Worm (Caenorhabditis elegans) whole organism, L4/young adult: ENCODE data around the gene epn-1.
A peak's percentile ranks its signal among the peaks of the same experiment; 100 is the strongest.

Experiments used
- W03F9.2 ChIP-seq: fragments of 150-350 bp; optimal IDR thresholded peaks from 2 replicates; lab custom pipeline; 2014; ENCODE audit warnings: missing biosample characterization, missing genetic modification characterization
- dao-5 ChIP-seq: sonication (generic microtip); optimal IDR thresholded peaks from 2 replicates; lab custom pipeline; 2016; ENCODE audit warnings: missing genotype, missing genetic modification characterization, moderate library complexity, missing compliant biosample characterization
- him-1 ChIP-seq: sonication (generic microtip); optimal IDR thresholded peaks from 2 replicates; lab custom pipeline; 2016; ENCODE audit warnings: missing genotype, missing genetic modification reagents, missing genetic modification characterization, missing compliant biosample characterization

The epn-1 gene

DNA sequence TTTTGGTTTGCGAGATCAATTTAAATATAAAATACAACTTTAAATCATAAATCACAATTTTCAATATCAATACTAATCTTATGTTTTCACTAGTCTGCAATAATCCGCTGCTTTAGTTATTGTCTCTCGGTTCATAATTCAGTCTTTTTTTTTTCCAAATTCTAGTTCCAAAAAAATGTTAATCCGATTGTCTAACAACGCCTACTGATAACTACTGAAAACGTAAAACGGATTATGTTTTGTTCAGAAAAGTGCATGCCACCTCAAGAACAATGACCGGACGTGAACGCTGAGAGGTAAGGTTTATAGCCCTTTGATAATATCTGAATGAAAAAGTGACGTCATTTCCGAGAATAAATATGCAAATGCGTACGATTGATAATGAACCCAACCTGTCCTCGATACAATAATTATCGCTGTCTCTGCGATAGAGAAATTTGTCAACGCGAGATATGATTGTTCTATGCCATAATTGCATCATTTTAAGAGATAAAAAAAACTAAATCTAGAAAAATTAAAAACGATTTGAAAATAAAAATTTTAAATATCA lies 25.0 kb downstream of the epn-1 start, which contains the start of gene sprr-2:
sprr-2 (plus strand) TSS at position 248 of the 550 bp plus-strand sequence.
- no peak for TF ChIP-seq dao-5
- no peak for TF ChIP-seq him-1 (tag; lab: Kevin White, UChicago)

DNA sequence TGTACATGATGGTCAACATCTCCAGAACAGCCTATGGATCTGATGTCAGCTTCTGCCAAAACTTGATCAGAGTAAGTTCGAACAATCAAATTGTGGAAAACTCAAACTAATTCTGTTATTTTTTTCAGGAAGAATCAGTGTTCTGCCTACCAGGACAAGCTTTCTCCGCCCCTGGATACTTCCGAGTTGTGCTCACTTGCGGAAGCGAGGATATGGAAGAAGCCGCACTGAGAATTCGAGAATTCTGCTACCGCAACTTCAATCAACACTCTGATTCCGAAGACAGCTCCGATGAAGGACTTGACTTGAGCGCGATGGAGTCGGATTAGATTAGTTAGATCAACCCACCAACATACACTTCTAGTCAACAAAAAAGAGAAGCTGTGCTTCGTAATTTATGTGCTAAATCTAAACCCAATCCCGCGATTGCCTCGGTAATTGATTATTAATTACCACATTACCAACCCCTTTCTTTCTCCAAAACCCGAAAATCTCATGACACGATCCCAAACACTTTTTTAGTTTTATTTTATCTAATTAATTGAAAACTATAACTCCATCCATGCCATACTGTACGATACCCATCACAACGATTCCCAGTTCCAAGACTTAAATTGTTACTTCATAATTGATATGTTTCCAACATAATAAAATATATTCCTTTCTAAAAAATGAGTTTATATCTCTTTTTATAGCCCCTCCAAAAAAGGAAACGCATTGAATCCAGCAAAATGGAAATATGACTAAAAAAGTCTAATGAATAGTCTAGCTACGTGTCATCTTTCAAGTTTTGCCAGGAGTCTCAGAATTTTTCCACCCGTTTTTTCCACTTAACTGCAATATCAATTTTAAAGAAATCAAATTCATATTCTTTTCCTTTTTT lies 25.8 kb downstream of the epn-1 start:
- no peak for TF ChIP-seq him-1 (tag; lab: Kevin White, UChicago)
- TF ChIP-seq dao-5 = no peak
- no peak for TF ChIP-seq W03F9.2

DNA sequence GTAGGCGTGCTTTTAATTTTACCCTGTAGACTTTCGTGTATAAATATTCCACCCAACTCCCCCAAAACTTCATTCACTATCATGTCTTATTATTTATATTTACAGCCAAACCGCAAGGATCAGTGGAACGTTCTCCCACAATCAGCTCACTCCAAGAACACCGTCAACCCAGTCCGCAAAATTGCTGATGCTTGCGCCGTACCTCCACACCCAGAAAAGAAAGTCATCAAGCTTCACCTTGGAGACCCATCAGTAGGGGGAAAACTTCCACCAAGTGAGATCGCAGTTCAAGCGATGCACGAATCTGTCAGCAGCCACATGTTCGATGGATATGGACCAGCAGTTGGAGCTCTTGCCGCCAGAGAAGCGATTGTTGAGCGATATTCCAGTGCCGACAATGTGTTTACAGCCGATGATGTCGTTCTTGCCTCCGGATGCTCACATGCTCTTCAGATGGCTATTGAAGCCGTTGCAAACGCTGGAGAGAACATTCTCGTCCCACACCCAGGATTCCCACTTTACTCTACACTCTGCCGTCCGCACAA lies 27.0 kb downstream of the epn-1 start:
- TF ChIP-seq dao-5 = no peak
- no peak for TF ChIP-seq W03F9.2
- no peak for TF ChIP-seq him-1 (tag; lab: Kevin White, UChicago)

DNA sequence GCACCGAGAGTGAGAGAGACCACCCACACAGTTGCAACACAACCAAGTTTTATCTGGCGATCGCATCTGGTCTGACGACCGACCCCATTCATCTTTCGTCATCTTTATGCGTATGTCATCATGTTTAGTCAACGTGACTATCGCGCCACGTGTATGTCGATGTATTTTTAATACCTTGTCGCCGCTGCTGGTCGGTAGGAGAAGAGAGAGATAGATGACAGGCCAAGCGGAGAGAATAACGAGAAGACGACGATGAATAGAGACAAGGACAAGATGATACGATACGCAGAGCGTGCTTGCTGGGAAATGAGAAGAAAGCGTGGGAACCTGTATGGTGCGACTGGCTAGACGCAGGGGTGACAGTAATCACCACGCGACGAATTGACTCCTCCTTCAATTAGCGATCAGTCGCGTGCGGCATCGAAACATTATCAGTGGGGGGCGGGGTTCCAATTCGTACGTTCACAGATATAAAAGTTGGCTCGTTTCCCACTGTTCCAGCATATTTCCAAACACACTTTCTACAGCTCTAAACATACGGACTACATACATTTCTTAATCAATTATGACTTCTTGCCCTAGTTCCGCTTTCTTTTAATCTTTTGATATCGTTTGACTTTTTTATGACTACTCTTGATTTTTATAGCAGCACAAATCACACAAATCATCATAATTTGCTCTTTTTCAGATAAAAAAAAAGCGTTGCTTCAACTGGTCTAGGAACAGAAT lies 27.8 kb downstream of the epn-1 start, which contains the start of gene tatn-1:
tatn-1 (plus strand) TSS at position 689 of the 729 bp plus-strand sequence.
- TF ChIP-seq W03F9.2 (peak; percentile 4), him-1 (tag; lab: Kevin White, UChicago) (no peak), dao-5 (peak; percentile 38)

DNA sequence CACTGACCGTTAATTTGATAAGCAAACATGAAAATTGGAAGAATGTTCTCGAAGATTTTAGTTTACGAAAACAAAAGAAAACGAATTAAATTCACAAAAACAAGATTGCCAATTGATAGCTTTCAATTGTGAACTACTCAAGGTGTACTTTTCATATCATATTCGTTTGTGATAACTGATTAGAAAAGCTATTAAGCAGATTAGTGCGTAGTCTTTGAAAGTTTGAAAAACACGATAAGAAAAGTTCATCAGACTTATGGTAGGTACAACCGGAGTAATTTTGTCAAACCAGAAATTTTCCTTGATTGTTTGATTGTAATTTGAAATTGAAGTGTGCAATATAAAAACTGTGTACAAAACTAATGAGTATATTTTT lies 30.8 kb downstream of the epn-1 start:
- TF ChIP-seq W03F9.2 (no peak), dao-5 (no peak), him-1 (tag; lab: Kevin White, UChicago) (no peak)

DNA sequence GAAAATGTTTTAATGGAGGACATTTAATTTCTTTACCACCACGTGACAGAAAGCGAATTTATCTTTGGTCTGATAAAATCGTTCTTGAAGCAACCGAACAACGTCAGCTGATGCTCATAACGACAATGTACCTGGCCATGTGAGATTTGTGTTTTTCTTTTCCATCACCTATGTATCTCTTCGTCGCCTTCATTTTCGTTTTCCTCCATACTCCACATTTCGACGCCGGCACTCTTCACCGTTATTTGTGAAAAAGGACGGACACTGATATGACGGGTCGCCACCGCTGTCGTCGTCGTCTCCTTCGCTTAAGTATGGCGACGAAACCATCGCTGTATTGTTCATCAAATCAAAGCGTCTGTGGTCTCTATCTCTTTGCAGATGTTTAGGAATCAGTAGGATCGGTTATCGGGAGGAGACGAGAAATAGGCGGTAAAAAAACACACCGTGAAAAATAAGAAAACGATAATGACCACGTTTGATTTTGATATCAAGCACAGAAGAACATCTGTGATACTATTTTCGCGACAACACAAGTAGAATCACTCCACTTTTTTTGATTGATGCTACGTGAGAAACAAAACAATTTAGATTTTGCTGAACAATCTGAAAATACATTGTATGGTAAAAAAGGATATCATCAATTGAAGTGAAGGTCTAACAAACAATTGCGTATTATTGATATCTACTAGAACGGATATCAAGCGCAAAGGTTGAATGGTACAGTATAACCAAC lies 31.3 kb downstream of the epn-1 start:
- TF ChIP-seq W03F9.2 = no peak
- no peak for TF ChIP-seq dao-5
- no peak for TF ChIP-seq him-1 (tag; lab: Kevin White, UChicago)

DNA sequence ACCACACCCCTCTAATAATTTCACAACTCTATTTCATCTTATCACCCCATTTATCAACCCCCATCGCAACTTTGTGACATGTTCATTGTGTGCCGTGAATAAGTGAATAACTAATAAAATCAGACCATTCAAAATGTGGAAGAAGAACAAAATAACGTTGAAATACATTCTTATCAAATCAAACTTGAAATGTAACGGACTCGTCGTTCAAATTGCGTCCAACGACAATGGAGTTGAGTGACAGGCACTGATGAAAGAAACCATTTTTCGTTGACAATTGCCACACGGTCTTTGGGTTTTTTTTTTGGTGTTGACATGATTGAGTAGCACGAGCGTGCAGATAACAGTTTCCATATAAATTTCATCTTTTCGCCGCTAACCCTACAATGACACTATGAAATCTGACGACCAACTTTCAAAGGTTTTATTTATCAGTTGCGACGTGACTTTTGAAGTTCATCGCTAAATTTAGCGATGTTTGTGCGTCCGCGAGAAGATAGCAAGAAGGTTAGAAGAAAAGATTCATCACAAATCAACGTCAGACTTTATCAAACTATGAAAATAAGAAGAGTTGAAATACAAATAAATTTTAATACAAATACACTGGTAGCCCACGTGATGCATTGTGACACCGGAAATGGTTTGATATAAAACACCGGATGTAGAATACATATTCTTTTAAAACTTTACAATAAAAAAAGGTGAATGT lies 34.7 kb downstream of the epn-1 start:
- TF ChIP-seq dao-5 (no peak), W03F9.2 (peak; percentile 32), him-1 (tag; lab: Kevin White, UChicago) (no peak)

DNA sequence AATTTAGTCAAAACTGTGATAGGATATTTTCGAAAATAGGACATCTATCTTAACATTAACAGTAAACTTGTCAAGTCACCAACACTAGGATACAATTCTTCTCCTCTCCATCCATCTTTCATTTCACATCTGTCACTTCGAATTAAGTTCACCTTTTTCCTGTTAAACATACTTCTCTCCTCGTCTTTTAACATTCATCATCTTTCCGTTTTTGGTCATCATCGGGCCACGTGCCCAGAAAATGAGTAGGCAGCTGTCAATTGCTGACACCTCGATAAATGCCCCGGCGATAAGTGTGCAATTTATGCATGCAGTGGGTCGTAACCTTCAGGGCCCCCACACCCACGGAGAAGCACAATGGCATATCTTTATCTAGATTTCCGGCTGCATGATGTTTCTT lies 38.1 kb downstream of the epn-1 start:
- TF ChIP-seq W03F9.2 (no peak), dao-5 (no peak), him-1 (tag; lab: Kevin White, UChicago) (no peak)

DNA sequence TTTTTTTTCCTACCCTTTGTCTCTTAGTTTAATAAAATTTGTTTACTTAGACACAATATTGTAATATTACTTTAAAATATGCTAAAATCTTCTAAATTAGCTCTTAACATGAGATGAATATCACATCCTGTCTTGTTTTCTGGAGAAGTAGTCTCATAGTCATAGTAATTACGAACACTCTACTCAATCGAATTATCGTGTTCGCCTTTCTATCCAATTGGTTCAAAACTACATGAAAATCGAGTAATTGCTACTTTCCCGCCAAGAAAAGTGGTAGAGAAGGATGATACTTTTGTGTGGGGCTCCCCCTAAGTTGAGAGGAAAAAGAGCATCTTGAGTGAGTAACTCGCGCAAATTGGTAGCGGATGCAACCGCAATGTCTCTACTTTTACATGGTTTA lies 40.2 kb downstream of the epn-1 start:
- no peak for TF ChIP-seq W03F9.2
- no peak for TF ChIP-seq him-1 (tag; lab: Kevin White, UChicago)
- no peak for TF ChIP-seq dao-5

DNA sequence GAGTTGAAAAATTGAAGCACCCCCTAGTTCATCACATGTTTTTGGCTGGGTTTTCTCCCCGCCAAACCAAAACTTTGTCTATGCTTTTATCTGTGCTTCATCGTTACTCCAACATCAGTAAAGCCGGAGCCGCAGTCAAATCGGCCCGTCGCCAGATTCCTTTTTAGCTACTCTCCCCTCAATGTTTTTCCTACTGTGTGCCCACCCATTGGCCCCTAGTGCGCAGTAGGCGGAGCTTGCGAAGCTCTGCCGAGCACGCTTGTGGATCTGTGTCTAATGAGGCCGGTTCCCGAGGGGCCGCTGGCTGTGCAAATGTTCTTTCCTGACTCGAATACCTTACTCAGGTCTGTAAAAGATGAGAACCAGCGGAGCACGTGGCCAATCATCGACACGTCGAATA lies 42.0 kb downstream of the epn-1 start:
- TF ChIP-seq W03F9.2 = no peak
- TF ChIP-seq him-1 (tag; lab: Kevin White, UChicago) = no peak
- no peak for TF ChIP-seq dao-5

DNA sequence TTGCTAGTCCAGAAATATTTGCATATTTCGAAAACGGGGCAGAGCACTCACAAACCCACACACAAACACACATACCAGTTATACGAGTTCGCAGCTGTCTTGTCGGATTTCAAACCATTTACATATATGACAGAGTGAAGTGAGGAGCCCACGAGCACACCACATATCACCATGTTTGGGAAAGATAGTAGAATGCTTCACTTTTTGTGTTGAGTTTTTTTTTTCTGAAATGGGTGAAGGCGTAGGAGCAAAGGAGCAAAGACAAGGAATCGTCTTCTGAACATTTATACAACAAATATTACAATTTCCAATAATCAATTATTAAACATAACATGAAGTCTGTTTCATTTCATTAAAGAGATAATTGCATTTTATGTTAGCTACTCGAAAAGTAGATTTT lies 43.1 kb downstream of the epn-1 start:
- no peak for TF ChIP-seq him-1 (tag; lab: Kevin White, UChicago)
- no peak for TF ChIP-seq W03F9.2
- TF ChIP-seq dao-5 = no peak

DNA sequence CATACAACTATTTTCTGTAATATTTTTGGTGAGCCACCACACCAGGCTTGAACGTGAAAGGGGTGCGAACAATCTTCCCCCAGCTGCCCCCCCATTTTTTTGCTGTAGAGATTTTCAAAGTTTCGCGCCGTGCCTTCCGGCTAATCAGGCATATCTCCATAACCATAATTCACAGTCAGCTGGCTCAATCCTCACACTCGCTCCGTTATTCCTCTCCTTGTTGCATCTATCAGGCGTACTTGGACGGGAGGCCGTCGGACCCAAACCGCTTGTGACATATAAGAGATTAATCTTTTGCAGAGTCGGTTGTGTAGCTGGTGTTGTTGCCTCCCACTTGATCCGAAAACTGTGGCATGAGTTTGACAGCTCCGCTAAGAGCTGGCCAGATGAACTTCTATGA lies 45.1 kb downstream of the epn-1 start, which contains the start of gene unc-3:
unc-3 (plus strand) TSS at position 301 of the 400 bp plus-strand sequence.
- no peak for TF ChIP-seq dao-5
- no peak for TF ChIP-seq W03F9.2
- TF ChIP-seq him-1 (tag; lab: Kevin White, UChicago) = no peak

DNA sequence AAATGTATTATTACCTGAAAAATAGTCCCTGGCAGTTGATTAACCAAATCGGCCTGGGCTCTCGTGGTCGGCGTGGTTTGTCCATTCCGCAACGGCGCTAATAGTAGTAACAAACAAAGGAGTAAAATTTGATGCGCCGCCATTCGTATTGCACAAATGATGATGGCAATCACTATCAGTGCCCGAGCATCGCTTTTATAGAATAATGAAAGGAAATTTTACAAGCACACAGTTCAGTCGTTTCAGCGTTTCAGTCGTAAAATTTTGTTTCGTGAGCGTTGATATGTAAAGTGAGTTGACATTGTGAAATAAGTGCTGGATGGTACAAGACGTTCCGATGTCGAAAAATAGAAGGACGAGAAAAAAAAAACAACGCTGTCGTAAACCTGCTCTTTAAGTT lies 46.6 kb downstream of the epn-1 start, which contains the start of gene Y16B4A.2:
Y16B4A.2 (minus strand) TSS at position 170 of the 400 bp plus-strand sequence.
- TF ChIP-seq W03F9.2 = no peak
- TF ChIP-seq dao-5 = no peak
- TF ChIP-seq him-1 (tag; lab: Kevin White, UChicago) = no peak
